Fruit fly (Drosophila melanogaster) whole organism, adult: ENCODE measurements around the gene Dus1.

Experiments used
- CG11617 ChIP-seq: fragments of 200-800 bp; sonication (Bioruptor generic); optimal IDR thresholded peaks from 2 replicates; lab custom pipeline; 2017; ENCODE audit warnings: mild to moderate bottlenecking, missing biosample characterization, missing genetic modification reagents, missing genetic modification characterization
- CG12768 ChIP-seq: fragments of 200-800 bp; sonication (Bioruptor generic); optimal IDR thresholded peaks from 2 replicates; lab custom pipeline; 2017; ENCODE audit warnings: missing biosample characterization, missing genetic modification characterization, mild to moderate bottlenecking, moderate library complexity, missing genetic modification reagents
- CG1620 ChIP-seq: fragments of 200-800 bp; sonication (Bioruptor generic); optimal IDR thresholded peaks from 2 replicates; lab custom pipeline; 2016; ENCODE audit warnings: missing biosample characterization, missing genetic modification characterization
- CG33017 ChIP-seq: fragments of 200-800 bp; sonication (Bioruptor generic); optimal IDR thresholded peaks from 2 replicates; lab custom pipeline; 2018; ENCODE audit warnings: missing biosample characterization, mild to moderate bottlenecking, missing genetic modification characterization, moderate library complexity
- CG5204 ChIP-seq: fragments of 200-800 bp; sonication (Bioruptor generic); optimal IDR thresholded peaks from 2 replicates; lab custom pipeline; 2016; ENCODE audit warnings: missing biosample characterization, missing genetic modification characterization
- CG7045 ChIP-seq: fragments of 200-800 bp; sonication (Bioruptor generic); optimal IDR thresholded peaks from 2 replicates; lab custom pipeline; 2017; ENCODE audit warnings: missing biosample characterization, mild to moderate bottlenecking, missing genetic modification characterization
- cic ChIP-seq: fragments of 200-800 bp; sonication (Bioruptor generic); optimal IDR thresholded peaks from 2 replicates; lab custom pipeline; 2017; ENCODE audit warnings: missing biosample characterization, mild to moderate bottlenecking, missing genetic modification characterization, moderate library complexity
- cnc ChIP-seq, 2 experiments: fragments of >200 bp; optimal IDR thresholded peaks; 2 replicates each; lab custom pipeline; 2017
- kay ChIP-seq: fragments of 200-800 bp; sonication (Bioruptor generic); peaks from one replicate; lab custom pipeline; 2016; ENCODE audit warnings: missing biosample characterization, missing genetic modification characterization, borderline replicate concordance
- ovo ChIP-seq: fragments of 200-800 bp; sonication (Bioruptor generic); optimal IDR thresholded peaks from 2 replicates; lab custom pipeline; 2016; ENCODE audit warnings: missing biosample characterization, missing genetic modification characterization

dm6 chr2L:247432-247831, 24.1 kb downstream of the Dus1 start:
- TF ChIP-seq CG12768 (GFP tag; lab: Kevin White, UChicago), result no peak
- no peak for TF ChIP-seq CG7045 (GFP tag; lab: Kevin White, UChicago)
- no peak for TF ChIP-seq CG5204
- TF ChIP-seq kay (GFP tag; lab: Kevin White, UChicago), result no peak
- no peak for TF ChIP-seq ovo (GFP tag; lab: Kevin White, UChicago)
- TF ChIP-seq cnc (optimal IDR thresholded peaks at IDR 0.05; lab: Kevin White, UChicago), result no peak
- no peak for TF ChIP-seq CG33017 (tag; lab: Kevin White, UChicago)
- TF ChIP-seq cic (GFP tag; lab: Kevin White, UChicago), result no peak
- no peak for TF ChIP-seq CG11617 (GFP tag; lab: Kevin White, UChicago)
- no peak for TF ChIP-seq CG1620 (GFP tag; lab: Kevin White, UChicago)
